Worm (Caenorhabditis elegans) whole organism, midembryonic: ENCODE results near the gene T09A12.1.

Experiments
- T22C8.4 ChIP-seq: fragments of 200-800 bp; sonication (Bioruptor generic); IDR thresholded peaks from 2 replicates; pipeline ENCODE4 v1.3.6; 2022; ENCODE audit warnings: missing genetic modification characterization, missing compliant biosample characterization
- cog-1 ChIP-seq: sonication (generic microtip); optimal IDR thresholded peaks from 2 replicates; lab custom pipeline; 2016; ENCODE audit warnings: missing genetic modification characterization, missing compliant biosample characterization
- flt-1 ChIP-seq: fragments of 200-800 bp; sonication (Bioruptor generic); IDR thresholded peaks from 2 replicates; pipeline ENCODE4 v1.3.6; 2022; ENCODE audit warnings: missing genetic modification characterization, missing compliant biosample characterization
- tab-1 ChIP-seq: fragments of 200-800 bp; sonication (Bioruptor generic); IDR thresholded peaks from 2 replicates; pipeline ENCODE4 v1.3.6; 2022; ENCODE audit warnings: missing genetic modification characterization, missing compliant biosample characterization

ce11 chrIV:8286352-8286751 is 42.1 kb downstream of the T09A12.1 start, which contains the start of gene K07H8.9:
- no peak for TF ChIP-seq tab-1 (GFP tag; lab: Robert Waterston, UW)
- TF ChIP-seq flt-1 (GFP tag; lab: Robert Waterston, UW) = no peak
- no peak for TF ChIP-seq T22C8.4
- TF ChIP-seq cog-1 (tag; lab: Kevin White, UChicago) = no peak
